Fruit fly (Drosophila melanogaster): ENCODE results near the gene yata.

yata gene

DNA sequence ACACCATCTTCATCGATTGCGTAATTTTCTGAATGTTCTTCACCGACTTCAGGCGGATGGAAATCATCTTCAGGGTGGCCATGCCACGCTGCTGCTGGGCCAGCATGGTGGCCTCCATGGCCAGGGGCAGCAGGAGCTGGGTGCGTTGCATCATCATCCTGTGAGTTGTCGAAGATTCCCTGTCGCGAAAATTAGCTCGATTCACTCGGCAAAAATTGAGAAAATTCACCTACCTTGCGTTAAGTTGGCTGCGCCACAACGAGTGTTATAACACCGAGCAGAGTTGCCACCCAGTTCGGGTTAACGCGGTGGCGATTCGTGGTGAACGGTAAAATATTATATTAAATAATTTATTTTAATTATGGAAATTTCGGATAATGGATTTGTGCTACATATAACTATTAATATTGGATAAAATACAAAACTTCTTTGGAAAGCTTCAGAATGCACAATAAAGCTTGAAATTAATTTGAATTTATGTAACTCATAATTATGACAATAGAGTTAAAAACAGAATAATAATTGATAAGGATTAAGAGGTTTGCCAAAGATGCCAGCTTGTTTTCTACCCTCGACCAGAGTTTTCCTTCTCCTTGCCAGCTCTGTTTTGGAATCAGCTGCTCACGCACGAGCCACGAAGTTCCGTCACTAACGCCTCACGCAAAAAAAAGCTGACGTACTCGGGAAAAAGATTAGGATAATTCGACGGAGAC, at the start of gene yata, which contains the start of gene ATPsyngamma:
Gene yata (plus strand): TSS at position 629 of the 713 bp plus-strand sequence.
Gene ATPsyngamma (minus strand): TSS at position 573 of the 713 bp plus-strand sequence.
- TF ChIP-seq psq (GFP tag; optimal IDR thresholded peaks at IDR 0.05) (peak; percentile 35), HLH106 (tag; optimal IDR thresholded peaks at IDR 0.05) (peak; percentile 61), pan (optimal IDR thresholded peaks at IDR 0.05) (no peak), Myc (optimal IDR thresholded peaks at IDR 0.05) (peak; percentile 30), tai (GFP tag; optimal IDR thresholded peaks at IDR 0.05) (no peak), usp (GFP tag; optimal IDR thresholded peaks at IDR 0.05) (no peak), Rel (GFP tag; optimal IDR thresholded peaks at IDR 0.05) (no peak), Rel (tag; optimal IDR thresholded peaks at IDR 0.05) (peak; percentile 76), Sp1 (GFP tag; optimal IDR thresholded peaks at IDR 0.05) (peak; percentile 38), rgr (GFP tag; optimal IDR thresholded peaks at IDR 0.05) (peak; percentile 39), CG9705 (GFP tag; optimal IDR thresholded peaks at IDR 0.05) (peak; percentile 10), h (GFP tag; optimal IDR thresholded peaks at IDR 0.05) (no peak), foxo (GFP tag; optimal IDR thresholded peaks at IDR 0.05) (no peak)

- TF ChIP-seq foxo (GFP tag; optimal IDR thresholded peaks at IDR 0.05): no peak
- no peak for TF ChIP-seq tai (GFP tag; optimal IDR thresholded peaks at IDR 0.05)
- no peak for TF ChIP-seq CG32264 (GFP tag; optimal IDR thresholded peaks at IDR 0.05)
- no peak for TF ChIP-seq Dfd (GFP tag; optimal IDR thresholded peaks at IDR 0.05)
- TF ChIP-seq OdsH (GFP tag; optimal IDR thresholded peaks at IDR 0.05): no peak
Measured at dm6 chr3R:29699220-29699619, 49.8 kb upstream of the yata start.

- no peak for TF ChIP-seq Dfd (GFP tag; optimal IDR thresholded peaks at IDR 0.05)
- no peak for TF ChIP-seq rgr (GFP tag; optimal IDR thresholded peaks at IDR 0.05)
- TF ChIP-seq lola (GFP tag; optimal IDR thresholded peaks at IDR 0.05): no peak
Measured at dm6 chr3R:29701739-29702138, 47.3 kb upstream of the yata start.

- no peak for TF ChIP-seq Hnf4 (GFP tag; optimal IDR thresholded peaks at IDR 0.05)
- no peak for TF ChIP-seq CG9705 (GFP tag; optimal IDR thresholded peaks at IDR 0.05)
- no peak for TF ChIP-seq CrebA (GFP tag; optimal IDR thresholded peaks at IDR 0.05; ENCODE audit: borderline replicate concordance)
- TF ChIP-seq Mio (GFP tag; optimal IDR thresholded peaks at IDR 0.05): no peak
- TF ChIP-seq jim (GFP tag; optimal IDR thresholded peaks at IDR 0.05): no peak
- no peak for TF ChIP-seq GATAd (GFP tag; optimal IDR thresholded peaks at IDR 0.05)
- TF ChIP-seq OdsH (GFP tag; optimal IDR thresholded peaks at IDR 0.05): no peak
- no peak for TF ChIP-seq Vsx2 (GFP tag; optimal IDR thresholded peaks at IDR 0.05; ENCODE audit: partially characterized antibody)
- peak; percentile 45 for TF ChIP-seq HLH106 (tag; optimal IDR thresholded peaks at IDR 0.05)
- no peak for TF ChIP-seq psq (GFP tag; optimal IDR thresholded peaks at IDR 0.05)
- TF ChIP-seq h (GFP tag; optimal IDR thresholded peaks at IDR 0.05): peak; percentile 61
- no peak for TF ChIP-seq brk (GFP tag; optimal IDR thresholded peaks at IDR 0.05)
- no peak for TF ChIP-seq Dif (GFP tag; optimal IDR thresholded peaks at IDR 0.05; ENCODE audit: partially characterized antibody)
- no peak for TF ChIP-seq usp (GFP tag; optimal IDR thresholded peaks at IDR 0.05)
- TF ChIP-seq lola (GFP tag; optimal IDR thresholded peaks at IDR 0.05): no peak
- TF ChIP-seq Hr83 (GFP tag; optimal IDR thresholded peaks at IDR 0.05; ENCODE audit: poor library complexity, severe bottlenecking): no peak
- TF ChIP-seq dmrt93B (GFP tag; optimal IDR thresholded peaks at IDR 0.05): no peak
- no peak for TF ChIP-seq Rel (GFP tag; optimal IDR thresholded peaks at IDR 0.05)
- TF ChIP-seq Rel (tag; optimal IDR thresholded peaks at IDR 0.05): no peak
- TF ChIP-seq br (GFP tag; optimal IDR thresholded peaks at IDR 0.05): peak; percentile 30
- no peak for TF ChIP-seq Jra (GFP tag; optimal IDR thresholded peaks at IDR 0.05)
- TF ChIP-seq Myc (optimal IDR thresholded peaks at IDR 0.05): no peak
- TF ChIP-seq tai (GFP tag; optimal IDR thresholded peaks at IDR 0.05): no peak
- TF ChIP-seq Dfd (GFP tag; optimal IDR thresholded peaks at IDR 0.05): no peak
- TF ChIP-seq Abd-B (GFP tag; optimal IDR thresholded peaks at IDR 0.05): no peak
- no peak for TF ChIP-seq dl (GFP tag; optimal IDR thresholded peaks at IDR 0.05; ENCODE audit: insufficient read depth in 1 of 2, partially characterized antibody in 2 of 2)
- peak; percentile 34 for TF ChIP-seq ey (GFP tag; optimal IDR thresholded peaks at IDR 0.05)
- TF ChIP-seq Hr78 (GFP tag; optimal IDR thresholded peaks at IDR 0.05): no peak
- TF ChIP-seq Sp1 (GFP tag; optimal IDR thresholded peaks at IDR 0.05): no peak
- TF ChIP-seq sv (GFP tag; optimal IDR thresholded peaks at IDR 0.05): no peak
- no peak for TF ChIP-seq CG32264 (GFP tag; optimal IDR thresholded peaks at IDR 0.05)
- TF ChIP-seq woc (GFP tag; optimal IDR thresholded peaks at IDR 0.05): no peak
- TF ChIP-seq sage (GFP tag; optimal IDR thresholded peaks at IDR 0.05): no peak
- TF ChIP-seq fru (GFP tag; optimal IDR thresholded peaks at IDR 0.05): peak; percentile 47
- TF ChIP-seq foxo (GFP tag; optimal IDR thresholded peaks at IDR 0.05): peak in 1 of 2 experiments; percentile 50
- no peak for TF ChIP-seq dsf (GFP tag; optimal IDR thresholded peaks at IDR 0.05; ENCODE audit: borderline replicate concordance)
- TF ChIP-seq pan (optimal IDR thresholded peaks at IDR 0.05): no peak
Measured at dm6 chr3R:29704557-29704956, 44.5 kb upstream of the yata start.

All from whole organism, wandering third instar larva.